Worm (Caenorhabditis elegans): ENCODE data around the gene ulp-2.
A peak's percentile ranks its signal among the peaks of the same experiment; 100 is the strongest.

The ulp-2 gene

ce11 chrII:4955353-4955752 is 4.3 kb downstream of the ulp-2 start, which contains the start of gene pbs-3 (continued):
- TF ChIP-seq mab-9 (GFP tag; IDR thresholded peaks at IDR 0.05) (no peak), rnt-1 (tag; optimal IDR thresholded peaks at IDR 0.05) (peak; percentile 85), nhr-84 (tag; optimal IDR thresholded peaks at IDR 0.05) (no peak), ets-5 (GFP tag; IDR thresholded peaks at IDR 0.05) (no peak), pag-3 (tag; optimal IDR thresholded peaks at IDR 0.05; ENCODE audit: borderline replicate concordance, insufficient read depth) (no peak), elt-2 (tag; optimal IDR thresholded peaks at IDR 0.05) (peak; percentile 46), aly-2 (tag; optimal IDR thresholded peaks at IDR 0.05) (peak; percentile 23), nhr-76 (tag; optimal IDR thresholded peaks at IDR 0.05) (no peak), tlp-1 (tag; optimal IDR thresholded peaks at IDR 0.05) (no peak), zip-4 (GFP tag; optimal IDR thresholded peaks at IDR 0.05) (no peak), nhr-11 (tag; optimal IDR thresholded peaks at IDR 0.05) (no peak), hlh-17 (GFP tag; optimal IDR thresholded peaks at IDR 0.05; ENCODE audit: borderline replicate concordance) (no peak), fkh-8 (tag; optimal IDR thresholded peaks at IDR 0.05) (peak; percentile 65), snpc-4 (tag; optimal IDR thresholded peaks at IDR 0.05) (no peak), aha-1 (tag; optimal IDR thresholded peaks at IDR 0.05) (no peak), xbp-1 (tag; optimal IDR thresholded peaks at IDR 0.05) (peak; percentile 41), egl-13 (tag; optimal IDR thresholded peaks at IDR 0.05) (no peak), jun-1 (tag; optimal IDR thresholded peaks at IDR 0.05) (peak; percentile 2), irx-1 (tag; optimal IDR thresholded peaks at IDR 0.05) (no peak), unc-62 (GFP tag; optimal IDR thresholded peaks at IDR 0.05) (no peak), lir-3 (tag; optimal IDR thresholded peaks at IDR 0.05; ENCODE audit: poor library complexity) (peak; percentile 55), tbx-2 (tag; optimal IDR thresholded peaks at IDR 0.05) (peak; percentile 39), ztf-11 (tag; optimal IDR thresholded peaks at IDR 0.05) (peak in 1 of 2 experiments; percentile 57), dsc-1 (tag; optimal IDR thresholded peaks at IDR 0.05) (peak; percentile 8), efl-3 (GFP tag; optimal IDR thresholded peaks at IDR 0.05) (no peak), nhr-71 (tag; optimal IDR thresholded peaks at IDR 0.05) (peak; percentile 64)

DNA sequence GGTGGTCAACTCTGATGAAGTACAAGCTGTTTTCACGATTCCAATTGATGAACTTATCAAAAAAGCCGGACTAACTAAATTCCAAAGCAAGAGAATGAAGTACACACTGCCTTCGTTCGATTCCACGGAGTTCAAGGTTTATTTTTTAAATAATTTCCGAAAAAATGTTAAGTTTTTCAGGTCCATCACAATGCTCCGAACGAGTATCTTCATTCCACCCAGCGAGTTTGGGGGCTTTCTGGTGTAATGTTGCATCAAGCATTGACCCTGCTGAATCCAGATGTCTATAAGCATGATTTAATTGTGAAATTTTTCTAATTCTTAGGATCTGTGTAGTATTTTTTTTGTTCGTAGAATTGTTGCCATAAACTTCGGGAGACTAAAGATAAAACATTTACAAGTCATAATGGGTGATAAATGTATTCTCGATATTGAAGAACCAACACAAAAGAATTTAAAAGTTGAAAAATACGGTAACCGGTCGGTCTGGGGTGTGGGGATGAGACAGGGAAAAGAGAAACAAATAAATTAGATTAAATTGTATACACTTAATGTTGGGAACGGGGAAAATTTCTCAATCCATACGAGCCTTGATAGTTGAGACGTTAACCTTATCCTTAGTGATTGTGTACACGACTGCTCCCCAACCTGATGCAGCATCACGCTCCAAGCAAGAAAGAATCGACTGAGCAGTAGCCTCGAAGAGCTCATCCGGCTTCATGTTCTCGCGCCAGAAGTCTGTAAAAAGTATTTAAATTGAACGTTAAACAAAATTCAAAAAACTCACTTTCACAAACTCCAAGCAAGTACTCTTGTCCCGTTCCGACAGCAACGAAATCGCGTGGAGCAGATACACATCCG is 5.3 kb downstream of the ulp-2 start:
- peak; percentile 32 for TF ChIP-seq dsc-1 (tag; optimal IDR thresholded peaks at IDR 0.05)
- no peak for TF ChIP-seq unc-62 (GFP tag; optimal IDR thresholded peaks at IDR 0.05)
- TF ChIP-seq nhr-85 (tag): peak; percentile 59
- TF ChIP-seq fos-1 (tag; optimal IDR thresholded peaks at IDR 0.05): no peak
- TF ChIP-seq nhr-28 (tag; optimal IDR thresholded peaks at IDR 0.05): no peak

DNA sequence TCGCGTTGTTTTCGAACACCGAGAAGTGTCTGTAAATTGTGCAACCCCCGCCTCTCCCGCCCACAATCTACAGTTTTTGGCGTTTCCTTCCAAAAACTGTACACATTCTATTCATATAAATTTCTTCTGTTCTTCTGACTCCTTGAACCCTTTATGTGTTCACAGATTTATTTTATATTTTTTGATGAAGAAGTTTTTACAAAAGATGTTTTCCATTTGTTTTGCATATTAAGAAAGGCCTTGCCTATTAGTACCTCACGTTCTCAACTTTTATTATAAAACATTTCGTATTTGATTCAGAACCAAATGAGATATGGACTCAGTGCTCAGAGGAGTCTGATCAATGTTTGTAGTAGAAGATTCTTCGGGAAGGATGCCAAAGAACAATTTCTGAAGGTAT is 6.4 kb downstream of the ulp-2 start, which contains the start of gene ndx-3:
TSS of gene ndx-3 (plus strand) at position 301 of the 400 bp plus-strand sequence.
- no peak for TF ChIP-seq ztf-4 (tag; optimal IDR thresholded peaks at IDR 0.05)
- TF ChIP-seq fkh-8 (tag; optimal IDR thresholded peaks at IDR 0.05): no peak
- no peak for TF ChIP-seq hlh-17 (GFP tag; optimal IDR thresholded peaks at IDR 0.05; ENCODE audit: borderline replicate concordance)
- TF ChIP-seq nhr-12 (tag; optimal IDR thresholded peaks at IDR 0.05): no peak
- no peak for TF ChIP-seq snpc-4 (tag; optimal IDR thresholded peaks at IDR 0.05)
- no peak for TF ChIP-seq nhr-11 (tag; optimal IDR thresholded peaks at IDR 0.05)
- TF ChIP-seq C04F5.9 (tag; optimal IDR thresholded peaks at IDR 0.05): no peak
- TF ChIP-seq mef-2 (tag; optimal IDR thresholded peaks at IDR 0.05): no peak

DNA sequence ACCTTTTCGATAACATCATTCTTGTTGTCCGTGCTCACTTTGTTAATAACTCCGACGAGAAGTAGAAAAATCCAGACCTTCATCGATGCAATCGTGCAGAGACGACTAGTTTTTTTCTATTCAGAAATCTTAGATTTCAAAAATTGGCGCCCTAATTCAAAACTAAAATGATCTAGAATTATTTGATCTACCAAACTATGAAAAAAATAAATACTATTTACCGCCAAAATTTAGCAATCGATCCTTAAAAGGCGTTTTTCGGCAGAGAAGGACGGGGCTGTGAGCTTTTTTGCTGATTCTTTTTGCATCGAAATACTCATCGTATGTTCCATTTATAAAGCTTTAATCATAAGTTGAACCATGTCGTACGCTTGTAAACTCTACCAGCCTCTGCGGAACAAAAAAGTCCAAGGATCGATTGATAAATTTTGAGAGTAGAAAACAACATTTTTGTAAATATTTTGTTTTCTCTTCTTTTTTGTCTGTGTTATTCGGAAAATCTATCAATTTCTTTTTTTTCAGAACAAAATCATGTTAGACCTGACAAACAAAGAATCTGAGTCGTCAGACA is 10.2 kb downstream of the ulp-2 start, which contains the start of the genes try-1 and zyg-12:
TSS of gene try-1 (minus strand) at position 148 of the 571 bp plus-strand sequence.
TSS of gene zyg-12 (plus strand) at position 521 of the 571 bp plus-strand sequence.
- TF ChIP-seq nhr-28 (tag; optimal IDR thresholded peaks at IDR 0.05): no peak
- TF ChIP-seq fkh-8 (tag; optimal IDR thresholded peaks at IDR 0.05): no peak
- no peak for TF ChIP-seq sox-4 (tag; optimal IDR thresholded peaks at IDR 0.05)
- no peak for TF ChIP-seq hlh-4 (tag; optimal IDR thresholded peaks at IDR 0.05)
- TF ChIP-seq nhr-12 (tag; optimal IDR thresholded peaks at IDR 0.05): no peak
- TF ChIP-seq efl-1 (optimal IDR thresholded peaks at IDR 0.05): no peak
- TF ChIP-seq efl-1 (GFP tag; optimal IDR thresholded peaks at IDR 0.05 in 1 of 2): no peak
- TF ChIP-seq ces-1 (GFP tag; optimal IDR thresholded peaks at IDR 0.05): no peak
- TF ChIP-seq C34B4.2 (tag; optimal IDR thresholded peaks at IDR 0.05): no peak
- no peak for TF ChIP-seq unc-30 (tag; optimal IDR thresholded peaks at IDR 0.05)
- no peak for TF ChIP-seq elt-3 (tag; optimal IDR thresholded peaks at IDR 0.05)
- TF ChIP-seq ceh-63 (GFP tag; optimal IDR thresholded peaks at IDR 0.05): no peak
- no peak for TF ChIP-seq mdl-1 (tag; optimal IDR thresholded peaks at IDR 0.05)
- TF ChIP-seq nhr-71 (tag; optimal IDR thresholded peaks at IDR 0.05): no peak

Data from whole organism, L1 larva.